Worm (Caenorhabditis elegans): ENCODE results near the gene lea-1.
A peak's percentile ranks its signal among the peaks of the same experiment; 100 is the strongest.

- TF ChIP-seq elt-3 (tag; optimal IDR thresholded peaks at IDR 0.05) = no peak
- no peak for TF ChIP-seq sem-2 (GFP tag; optimal IDR thresholded peaks at IDR 0.05)
- no peak for TF ChIP-seq pha-4 (tag; optimal IDR thresholded peaks at IDR 0.05)
- no peak for TF ChIP-seq blmp-1 (tag; optimal IDR thresholded peaks at IDR 0.05)
- no peak for TF ChIP-seq unc-39 (tag; optimal IDR thresholded peaks at IDR 0.05)
- TF ChIP-seq elt-1 (tag; optimal IDR thresholded peaks at IDR 0.05; ENCODE audit: borderline replicate concordance, insufficient read depth) = peak; percentile 87
- no peak for TF ChIP-seq nhr-237 (tag; optimal IDR thresholded peaks at IDR 0.05)
- no peak for TF ChIP-seq zip-8 (tag; optimal IDR thresholded peaks at IDR 0.05)
- no peak for TF ChIP-seq ztf-11 (tag; optimal IDR thresholded peaks at IDR 0.05)
- TF ChIP-seq nhr-76 (tag; optimal IDR thresholded peaks at IDR 0.05) = no peak
- no peak for TF ChIP-seq nhr-28 (tag; optimal IDR thresholded peaks at IDR 0.05)
- TF ChIP-seq ceh-43 (GFP tag; optimal IDR thresholded peaks at IDR 0.05) = no peak
- TF ChIP-seq lin-13 (tag; optimal IDR thresholded peaks at IDR 0.05) = no peak
- TF ChIP-seq cnd-1 (tag; optimal IDR thresholded peaks at IDR 0.05) = no peak
These were observed 26.4 kb upstream of the lea-1 start for ce11 chrV:9985227-9985864.
